Fruit fly (Drosophila melanogaster) S2 (cell line): Measurements from ENCODE around the gene CG42266.

Source experiments
- CG8478 ChIP-seq: fragments of >200 bp; optimal IDR thresholded peaks from 2 replicates; lab custom pipeline; 2018
- CTCF ChIP-seq, 2 experiments: fragments of >200 bp; optimal IDR thresholded peaks; 2 replicates each; lab custom pipeline; 2018

The CG42266 gene

dm6 chr2L:16340268-16340667, at the start of gene CG42266:
Gene CG42266 (minus strand): TSS chr2L:16340368.
- TF ChIP-seq CTCF (optimal IDR thresholded peaks at IDR 0.05; lab: Kevin White, UChicago) (no peak), CG8478 (lab: Kevin White, UChicago) (no peak)

dm6 chr2L:16380973-16381372, 40.8 kb upstream of the CG42266 start:
- TF ChIP-seq CG8478 (lab: Kevin White, UChicago) (no peak), CTCF (optimal IDR thresholded peaks at IDR 0.05; lab: Kevin White, UChicago) (no peak)

dm6 chr2L:16374691-16375090, 34.5 kb upstream of the CG42266 start:
- no peak for TF ChIP-seq CTCF (optimal IDR thresholded peaks at IDR 0.05; lab: Kevin White, UChicago)

dm6 chr2L:16365603-16366002, 25.4 kb upstream of the CG42266 start, which contains the start of gene jhamt:
Gene jhamt (plus strand): TSS chr2L:16365903.
- TF ChIP-seq CTCF (optimal IDR thresholded peaks at IDR 0.05; lab: Kevin White, UChicago) (no peak), CG8478 (lab: Kevin White, UChicago) (no peak)

- TF ChIP-seq CTCF (optimal IDR thresholded peaks at IDR 0.05; lab: Kevin White, UChicago) (no peak), CG8478 (lab: Kevin White, UChicago) (no peak)
Measured at dm6 chr2L:16357865-16358264, 17.7 kb upstream of the CG42266 start.

dm6 chr2L:16356249-16357025, 16.3 kb upstream of the CG42266 start, which contains the start of gene CaBP1:
Gene CaBP1 (minus strand): TSS chr2L:16356735.
- TF ChIP-seq CTCF (optimal IDR thresholded peaks at IDR 0.05; lab: Kevin White, UChicago) (no peak), CG8478 (lab: Kevin White, UChicago) (no peak)

dm6 chr2L:16353765-16354164, 13.6 kb upstream of the CG42266 start:
- TF ChIP-seq CTCF (optimal IDR thresholded peaks at IDR 0.05; lab: Kevin White, UChicago) (no peak), CG8478 (lab: Kevin White, UChicago) (no peak)

dm6 chr2L:16352585-16353580, 12.7 kb upstream of the CG42266 start, which contains the start of the genes Hyls1, chif and CG4455:
Gene Hyls1 (minus strand): TSS chr2L:16352628.
Gene chif (minus strand): TSS chr2L:16352628.
Gene CG4455 (plus strand): TSS chr2L:16352934.
- TF ChIP-seq CG8478 (lab: Kevin White, UChicago) (no peak), CTCF (optimal IDR thresholded peaks at IDR 0.05; lab: Kevin White, UChicago) (peak in 1 of 2 experiments; percentile 11)

dm6 chr2L:16351805-16352584, 11.8 kb upstream of the CG42266 start:
- TF ChIP-seq CTCF (optimal IDR thresholded peaks at IDR 0.05; lab: Kevin White, UChicago) (no peak), CG8478 (lab: Kevin White, UChicago) (no peak)

- TF ChIP-seq CG8478 (lab: Kevin White, UChicago) = no peak
- TF ChIP-seq CTCF (optimal IDR thresholded peaks at IDR 0.05; lab: Kevin White, UChicago) = peak in 1 of 2 experiments; percentile 0
Measured at dm6 chr2L:16350742-16351568, 10.8 kb upstream of the CG42266 start.

- TF ChIP-seq CTCF (optimal IDR thresholded peaks at IDR 0.05; lab: Kevin White, UChicago) (peak; percentile 71 to 75), CG8478 (lab: Kevin White, UChicago) (no peak)
Measured at dm6 chr2L:16350160-16350633, 10.0 kb upstream of the CG42266 start.

- no peak for TF ChIP-seq CTCF (optimal IDR thresholded peaks at IDR 0.05; lab: Kevin White, UChicago)
- no peak for TF ChIP-seq CG8478 (lab: Kevin White, UChicago)
Measured at dm6 chr2L:16342224-16342623, 2.1 kb upstream of the CG42266 start, which contains the start of gene CG44405. Gene CG44405 (minus strand): TSS chr2L:16342324.

- TF ChIP-seq CG8478 (lab: Kevin White, UChicago) (no peak), CTCF (optimal IDR thresholded peaks at IDR 0.05; lab: Kevin White, UChicago) (no peak)
Measured at dm6 chr2L:16337785-16338184, 2.4 kb downstream of the CG42266 start, which contains the start of gene CG31817. Gene CG31817 (minus strand): TSS chr2L:16337885.
